Worm (Caenorhabditis elegans): ENCODE data around the gene C02F4.4.

ce11 chrIV:10558415-10558814 lies 43.4 kb upstream of the C02F4.4 start, which contains the start of gene zim-3:
- TF ChIP-seq flt-1 (GFP tag; IDR thresholded peaks at IDR 0.05) (no peak), ama-1 (optimal IDR thresholded peaks at IDR 0.05) (no peak), F13C5.2 (tag; optimal IDR thresholded peaks at IDR 0.05) (no peak), ceh-36 (tag; optimal IDR thresholded peaks at IDR 0.05) (no peak), tbx-11 (GFP tag; IDR thresholded peaks at IDR 0.05) (no peak), ceh-13 (GFP tag; optimal IDR thresholded peaks at IDR 0.05) (no peak), ets-7 (tag; optimal IDR thresholded peaks at IDR 0.05) (no peak), hmg-4 (GFP tag; optimal IDR thresholded peaks at IDR 0.05) (no peak), aly-1 (tag; optimal IDR thresholded peaks at IDR 0.05) (no peak), B0310.2 (tag; optimal IDR thresholded peaks at IDR 0.05) (no peak), tra-4 (tag; optimal IDR thresholded peaks at IDR 0.05) (no peak), tbx-37 (GFP tag; conservative IDR thresholded peaks at IDR 0.05) (no peak), hnd-1 (tag; optimal IDR thresholded peaks at IDR 0.05) (no peak)

Measured in whole organism, early embryonic.